Fruit fly (Drosophila melanogaster): ENCODE measurements around the gene PyK.
A peak's percentile ranks its signal among the peaks of the same experiment; 100 is the strongest.

The PyK gene

dm6 chr3R:22396238-22396772 lies 29.0 kb downstream of the PyK start:
- peak; percentile 3 for TF ChIP-seq noc (tag; optimal IDR thresholded peaks at IDR 0.05)

dm6 chr3R:22397068-22397700 lies 29.8 kb downstream of the PyK start:
- TF ChIP-seq noc (tag; optimal IDR thresholded peaks at IDR 0.05) = no peak

DNA sequence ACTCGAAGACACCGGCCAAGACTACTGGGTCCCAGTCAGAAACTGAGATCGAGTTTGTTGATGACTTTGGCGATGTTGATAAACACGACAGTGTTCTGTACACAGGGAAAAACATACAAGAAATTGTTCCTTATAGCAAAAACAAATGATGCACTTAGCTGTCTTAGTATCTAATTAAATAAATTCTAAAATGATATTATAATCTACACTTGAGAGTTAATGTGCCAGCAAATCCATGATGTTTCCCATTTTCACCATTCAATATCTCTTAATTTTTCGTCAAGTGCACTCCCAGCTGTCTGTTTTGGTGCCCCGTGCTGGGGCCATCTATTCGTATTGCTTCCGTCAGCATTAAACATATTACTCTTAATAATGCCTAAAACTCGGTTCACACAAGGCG lies 32.9 kb downstream of the PyK start:
- no peak for TF ChIP-seq noc (tag; optimal IDR thresholded peaks at IDR 0.05)

- TF ChIP-seq noc (tag; optimal IDR thresholded peaks at IDR 0.05) = no peak
These were observed 35.0 kb downstream of the PyK start, which contains the start of gene CG13856 for dm6 chr3R:22402355-22402754. Gene CG13856, plus strand, starts transcription at chr3R:22402655.

DNA sequence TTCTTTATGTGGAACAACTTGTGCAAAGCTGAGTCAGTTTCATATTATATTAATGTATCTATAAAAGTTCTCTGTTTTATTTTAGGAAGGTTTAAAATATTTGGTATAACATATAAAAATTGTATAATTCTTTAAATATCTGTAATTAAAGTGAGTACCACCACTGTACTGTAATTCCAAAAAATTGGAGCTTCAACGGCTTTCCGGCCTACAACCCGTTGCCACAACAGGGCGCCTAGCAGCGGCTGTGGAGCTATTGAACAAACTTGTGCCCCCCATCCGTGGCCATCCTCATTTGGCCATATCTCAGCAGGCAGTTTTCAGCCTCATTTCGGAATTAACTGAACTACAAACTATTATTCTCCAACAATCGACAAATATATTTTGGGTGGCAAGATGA lies 38.3 kb downstream of the PyK start, which contains the start of gene CG13855:
Gene CG13855 (plus strand): TSS at position 301 of the 400 bp plus-strand sequence.
- no peak for TF ChIP-seq noc (tag; optimal IDR thresholded peaks at IDR 0.05)

dm6 chr3R:22410537-22411360 lies 43.4 kb downstream of the PyK start, which contains the start of the genes CG13850 and lqfR:
Gene CG13850, minus strand, starts transcription at chr3R:22410915.
Gene lqfR, plus strand, starts transcription at chr3R:22411301.
- TF ChIP-seq noc (tag; optimal IDR thresholded peaks at IDR 0.05) = peak; percentile 66

DNA sequence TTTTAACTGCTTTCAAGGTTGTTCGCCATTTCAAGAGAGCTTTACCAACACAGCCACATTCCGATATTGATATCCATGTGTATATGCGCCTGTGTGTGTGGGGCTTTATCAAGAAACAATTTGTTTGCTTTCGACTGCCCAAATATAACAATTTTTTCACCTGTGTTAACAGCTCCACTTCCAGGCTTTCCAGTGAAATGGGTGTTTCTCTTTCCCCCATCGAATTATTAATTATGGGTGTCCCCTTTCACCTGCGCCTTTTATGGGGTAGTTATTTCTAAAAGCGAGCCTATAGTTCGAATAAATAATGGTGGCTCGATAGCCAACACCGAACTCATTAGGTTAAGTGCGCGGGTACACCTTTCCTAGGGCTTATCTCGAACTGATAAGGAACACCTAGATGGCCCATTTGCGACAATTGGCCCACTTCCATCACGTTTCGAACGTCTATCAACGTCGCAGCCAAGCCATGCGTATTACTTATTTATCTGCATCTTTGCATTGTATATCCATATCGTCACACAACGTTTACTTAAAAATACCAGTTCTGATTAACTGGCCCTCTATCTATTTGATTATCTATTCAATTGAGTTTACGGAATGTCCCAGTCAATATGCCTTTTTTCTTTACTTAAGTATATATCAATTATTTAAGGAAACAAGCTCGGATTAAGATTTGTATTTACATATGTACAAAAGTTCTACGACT lies 44.7 kb downstream of the PyK start:
- peak; percentile 30 for TF ChIP-seq noc (tag; optimal IDR thresholded peaks at IDR 0.05)

DNA sequence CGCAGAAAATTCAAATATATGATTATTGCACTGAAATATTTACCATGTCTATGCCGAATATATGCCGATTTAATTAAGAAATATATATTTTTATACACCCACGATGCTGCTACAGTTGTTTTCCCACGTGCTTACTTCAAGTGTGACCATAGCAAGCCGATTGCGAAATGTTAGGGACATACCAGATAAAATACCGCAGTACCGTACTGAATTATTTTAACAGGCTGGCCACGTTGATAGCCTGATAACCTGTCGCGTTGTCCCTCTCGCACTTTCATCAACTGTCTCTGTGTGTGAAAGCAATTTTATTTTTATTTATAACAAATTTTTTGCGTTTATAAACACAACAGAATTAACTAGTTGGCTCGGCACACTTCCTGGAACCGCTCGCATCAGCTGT lies 53.6 kb downstream of the PyK start, which contains the start of the genes Nop56 and mats:
Gene Nop56 (minus strand): TSS at position 158 of the 400 bp plus-strand sequence.
Gene mats (plus strand): TSS at position 251 of the 400 bp plus-strand sequence.
- peak; percentile 9 for TF ChIP-seq noc (tag; optimal IDR thresholded peaks at IDR 0.05)

dm6 chr3R:22421618-22422017 lies 54.3 kb downstream of the PyK start:
- TF ChIP-seq noc (tag; optimal IDR thresholded peaks at IDR 0.05) = peak; percentile 78

Measured in whole organism, larva.